Fruit fly (Drosophila melanogaster): ENCODE measurements around the gene CAH9.

DNA sequence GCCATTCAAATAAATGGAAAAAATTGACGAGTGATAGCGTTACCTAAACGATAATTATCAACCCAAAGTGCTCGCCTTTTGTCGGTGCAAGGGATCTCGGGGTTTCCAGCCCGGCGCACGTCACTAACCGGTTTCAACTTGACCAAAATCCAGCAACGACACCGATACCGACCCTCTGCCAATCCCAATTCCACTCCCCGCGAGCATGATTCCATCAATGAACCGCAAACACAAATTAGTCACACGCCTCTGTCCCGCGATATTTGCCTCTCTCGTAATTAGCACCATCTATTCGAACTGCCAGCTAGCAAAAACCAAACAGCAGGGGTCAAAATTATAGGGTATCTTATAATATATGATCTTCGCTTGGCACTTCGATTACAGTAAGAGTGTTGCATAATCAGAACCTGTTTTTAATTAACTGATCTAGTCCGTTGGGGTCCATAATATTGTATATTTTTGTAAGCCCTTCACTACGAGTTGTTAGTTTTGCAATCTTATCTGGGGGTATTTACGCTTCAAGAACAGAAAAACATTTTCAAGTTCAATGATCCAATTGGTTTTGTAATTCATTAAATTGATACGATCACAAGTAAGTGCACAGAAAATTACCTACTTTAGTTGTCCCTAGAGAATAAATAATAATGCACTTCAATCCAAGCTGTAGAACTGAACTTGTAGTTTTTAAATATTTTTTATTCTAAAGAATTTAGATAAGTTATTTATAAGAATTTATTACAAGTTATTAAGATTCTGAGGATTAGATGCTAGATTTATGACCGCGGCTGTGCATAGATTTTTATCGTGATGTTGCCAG, 47.3 kb upstream of the CAH9 start:
- TF ChIP-seq psq (optimal IDR thresholded peaks at IDR 0.05) (no peak), CG8478 (optimal IDR thresholded peaks at IDR 0.05) (no peak)
